Fruit fly (Drosophila melanogaster) whole organism: ENCODE results near the gene Obp83a.

Source experiments
- EcR ChIP-seq, 2 experiments: fragments of >200 bp; optimal IDR thresholded peaks; 2 replicates each; lab custom pipeline; 2017; ENCODE audit warnings: missing biosample characterization in 2 of 2, missing genetic modification characterization in 2 of 2, missing genetic modification reagents in 2 of 2
- pan ChIP-seq: fragments of >200 bp; optimal IDR thresholded peaks from 2 replicates; lab custom pipeline; 2017
- usp ChIP-seq: fragments of >200 bp; optimal IDR thresholded peaks from 2 replicates; lab custom pipeline; 2017; ENCODE audit warnings: missing biosample characterization, missing genetic modification characterization, mixed read lengths

dm6 chr3R:6009510-6010407 lies 34.7 kb upstream of the Obp83a start:
- TF ChIP-seq EcR (GFP tag; optimal IDR thresholded peaks at IDR 0.05; lab: Kevin White, UChicago) (no peak), pan (lab: Kevin White, UChicago) (no peak), usp (no peak)
